Worm (Caenorhabditis elegans): ENCODE results near the gene Y22D7AL.3.

- TF ChIP-seq dao-5 (tag; optimal IDR thresholded peaks at IDR 0.05) (no peak), him-1 (tag; optimal IDR thresholded peaks at IDR 0.05) (no peak), W03F9.2 (tag; optimal IDR thresholded peaks at IDR 0.05) (no peak)
Measured at ce11 chrIII:1610938-1611337, 30.3 kb upstream of the Y22D7AL.3 start.
